Worm (Caenorhabditis elegans) whole organism, early embryonic: ENCODE measurements around the gene Y6E2A.4.

Experiments used
- B0310.2 ChIP-seq: sonication (generic microtip); optimal IDR thresholded peaks from 2 replicates; lab custom pipeline; 2016; ENCODE audit warnings: mild to moderate bottlenecking, missing genetic modification characterization, missing compliant biosample characterization
- ama-1 ChIP-seq: fragments of 150-350 bp; optimal IDR thresholded peaks from 2 replicates; lab custom pipeline; 2014
- ceh-36 ChIP-seq: sonication (generic microtip); optimal IDR thresholded peaks from 2 replicates; lab custom pipeline; 2016; ENCODE audit warnings: missing genetic modification characterization, inconsistent platforms, missing compliant biosample characterization
- ets-7 ChIP-seq: sonication (generic microtip); optimal IDR thresholded peaks from 2 replicates; lab custom pipeline; 2016; ENCODE audit warnings: missing genotype, missing genetic modification characterization, missing compliant biosample characterization
- flt-1 ChIP-seq: fragments of 200-800 bp; sonication (Bioruptor generic); IDR thresholded peaks from 2 replicates; pipeline ENCODE4 v1.3.6; 2022; ENCODE audit warnings: missing genetic modification characterization, missing compliant biosample characterization
- tbx-37 ChIP-seq: fragments of 200-800 bp; sonication (Bioruptor generic); conservative IDR thresholded peaks from 2 replicates; pipeline ENCODE4 v1.3.6; 2022; ENCODE audit warnings: missing genetic modification reagents, missing genetic modification characterization, missing compliant biosample characterization
- tra-4 ChIP-seq: sonication (generic microtip); optimal IDR thresholded peaks from 2 replicates; lab custom pipeline; 2017; ENCODE audit warnings: missing genetic modification characterization, missing compliant biosample characterization

ce11 chrV:15726610-15727009, 10.0 kb upstream of the Y6E2A.4 start, which contains the start of the genes irld-57 and sfxn-1.3:
- TF ChIP-seq B0310.2 (tag; lab: Kevin White, UChicago) = no peak
- no peak for TF ChIP-seq ama-1 (lab: Kevin White, UChicago)
- TF ChIP-seq ets-7 (tag; lab: Kevin White, UChicago) = no peak
- no peak for TF ChIP-seq ceh-36 (tag; lab: Kevin White, UChicago)
- no peak for TF ChIP-seq tbx-37 (GFP tag; lab: Robert Waterston, UW)
- no peak for TF ChIP-seq flt-1 (GFP tag; lab: Robert Waterston, UW)
- TF ChIP-seq tra-4 (tag; lab: Kevin White, UChicago) = no peak
